Worm (Caenorhabditis elegans) whole organism, dauer: Measurements from ENCODE around the gene metr-1.

Source experiments
- unc-62 ChIP-seq: sonication (generic microtip); optimal IDR thresholded peaks from 2 replicates; lab custom pipeline; 2017; ENCODE audit warnings: missing biosample characterization, missing genetic modification reagents, missing genetic modification characterization

The metr-1 gene

ce11 chrII:10948236-10949025 is 22.1 kb downstream of the metr-1 start:
- no peak for TF ChIP-seq unc-62 (GFP tag; lab: Kevin White, UChicago)

- no peak for TF ChIP-seq unc-62 (GFP tag; lab: Kevin White, UChicago)
Measured at ce11 chrII:10949383-10949782, 23.0 kb downstream of the metr-1 start.

ce11 chrII:10950107-10950679 is 23.8 kb downstream of the metr-1 start, which contains the start of gene gst-5:
gst-5 (plus strand) TSS chrII:10950352.
- no peak for TF ChIP-seq unc-62 (GFP tag; lab: Kevin White, UChicago)

DNA sequence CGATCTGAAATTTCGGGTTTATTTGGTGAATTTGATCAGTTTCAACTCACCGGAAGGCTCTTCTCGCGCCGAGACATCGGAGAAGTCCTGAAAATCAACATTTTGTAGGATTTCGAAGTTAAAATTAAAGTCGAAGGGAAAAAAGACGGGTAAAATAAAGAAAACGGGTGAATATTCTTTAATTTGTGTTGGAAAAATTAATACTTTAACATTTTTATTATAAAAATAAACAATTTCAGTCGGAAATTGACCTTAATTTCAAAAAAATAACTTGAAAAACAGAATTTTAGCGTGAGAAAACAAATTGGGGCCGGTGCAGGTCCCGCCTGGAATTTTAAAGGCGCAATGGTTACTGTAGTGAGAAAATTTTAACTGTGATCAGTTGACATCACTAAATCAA is 26.7 kb downstream of the metr-1 start, which contains the start of gene nos-1:
nos-1 (minus strand) TSS at position 101 of the 400 bp plus-strand sequence.
- TF ChIP-seq unc-62 (GFP tag; lab: Kevin White, UChicago) = no peak

ce11 chrII:10955114-10955513 is 28.8 kb downstream of the metr-1 start:
- no peak for TF ChIP-seq unc-62 (GFP tag; lab: Kevin White, UChicago)

DNA sequence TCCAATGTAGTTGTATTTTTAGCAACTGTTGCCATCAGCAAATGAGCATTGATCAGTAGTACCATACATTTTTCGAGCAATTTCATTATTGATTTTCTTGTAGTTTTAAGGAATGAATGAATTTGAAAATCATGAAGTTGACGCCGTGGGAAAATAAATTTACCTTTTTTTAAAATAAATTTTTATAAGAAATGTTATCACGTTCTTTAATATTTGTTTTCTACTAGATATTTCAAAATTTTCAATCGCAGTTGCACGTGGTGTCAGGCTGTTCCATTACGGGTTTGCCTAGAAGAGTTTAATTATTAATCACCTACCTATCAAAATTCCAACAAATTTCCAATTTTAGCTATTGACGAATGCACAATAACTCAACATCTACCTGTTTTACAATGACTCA is 30.4 kb downstream of the metr-1 start, which contains the start of gene R03D7.8:
R03D7.8 (minus strand) TSS at position 101 of the 400 bp plus-strand sequence.
- TF ChIP-seq unc-62 (GFP tag; lab: Kevin White, UChicago) = no peak

DNA sequence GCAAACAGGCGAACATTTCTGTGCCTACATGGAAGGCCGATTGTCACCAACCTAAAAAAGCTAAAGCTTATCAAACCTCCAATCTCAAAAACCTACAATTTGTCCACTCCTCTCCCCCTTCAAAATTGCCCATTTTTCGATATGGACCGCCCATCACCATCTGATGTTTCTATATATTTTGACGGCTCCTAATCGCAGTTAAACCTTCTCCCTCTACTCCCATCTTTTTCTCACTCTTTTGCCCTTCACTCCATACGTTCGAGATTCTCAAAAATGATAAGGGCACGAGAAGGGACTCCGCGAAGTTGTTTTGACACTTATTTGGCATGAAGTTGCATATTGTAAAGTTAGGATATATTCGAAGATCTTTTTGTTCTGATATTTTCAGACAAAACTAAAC is 32.8 kb downstream of the metr-1 start:
- no peak for TF ChIP-seq unc-62 (GFP tag; lab: Kevin White, UChicago)

DNA sequence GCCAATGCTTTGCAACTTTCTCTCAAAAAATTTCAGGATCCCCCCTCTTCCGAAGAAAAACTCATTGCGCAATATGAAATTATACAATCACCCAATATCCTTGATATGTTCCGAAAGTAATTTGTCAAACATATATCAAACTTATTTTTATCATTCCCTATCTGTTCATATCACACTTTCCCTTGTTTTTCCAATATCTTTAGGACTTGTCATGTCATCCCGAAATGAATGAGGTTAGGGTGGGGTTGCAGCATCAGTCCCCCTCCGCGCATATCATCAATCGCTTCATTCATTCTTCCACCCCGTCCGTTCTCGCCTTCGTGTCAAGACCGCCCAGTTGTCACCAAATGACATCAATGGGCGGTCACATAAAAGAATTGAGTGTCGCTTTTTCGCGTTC is 33.3 kb downstream of the metr-1 start:
- TF ChIP-seq unc-62 (GFP tag; lab: Kevin White, UChicago) = no peak

DNA sequence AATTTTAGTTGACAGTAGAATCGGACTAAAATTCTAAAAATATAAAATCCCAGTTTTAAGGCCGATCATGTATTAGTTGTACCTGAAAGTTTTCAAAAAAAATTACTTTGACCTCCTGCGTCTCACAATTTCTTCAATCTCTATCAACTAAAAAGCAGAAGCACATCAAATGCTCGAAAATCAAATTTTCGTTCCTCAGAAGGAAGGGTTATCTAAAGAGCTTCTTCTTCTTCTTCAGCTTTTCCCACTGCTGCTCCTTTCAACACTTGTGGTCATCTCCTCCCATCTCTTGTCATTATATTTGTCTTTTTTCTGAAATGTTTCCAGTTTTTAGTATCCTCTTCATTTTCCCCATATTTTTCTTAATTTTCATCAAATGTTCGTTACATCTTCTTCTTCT is 38.4 kb downstream of the metr-1 start:
- TF ChIP-seq unc-62 (GFP tag; lab: Kevin White, UChicago) = no peak

ce11 chrII:10970625-10971024 is 44.3 kb downstream of the metr-1 start:
- TF ChIP-seq unc-62 (GFP tag; lab: Kevin White, UChicago) = no peak

- no peak for TF ChIP-seq unc-62 (GFP tag; lab: Kevin White, UChicago)
Measured at ce11 chrII:10971677-10972076, 45.3 kb downstream of the metr-1 start.

DNA sequence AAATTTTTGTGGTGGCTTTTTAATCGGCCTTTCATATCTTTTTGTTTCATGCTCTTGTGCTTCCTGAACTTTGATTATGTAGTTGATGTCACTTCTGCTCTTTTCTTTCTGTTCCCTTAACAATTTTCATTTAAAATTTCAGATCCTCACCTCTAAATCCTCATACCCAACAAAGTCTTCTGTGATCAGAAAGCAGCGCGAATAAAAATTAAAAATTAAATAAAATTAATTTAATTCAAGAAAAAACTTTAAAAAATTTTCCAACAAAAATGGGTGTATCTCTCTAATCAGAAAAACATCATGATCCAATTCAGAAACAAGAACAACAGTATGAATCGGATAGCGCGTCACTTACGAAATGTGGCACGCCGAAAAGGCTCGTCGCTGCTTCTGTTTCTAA is 48.9 kb downstream of the metr-1 start, which contains the start of gene ptp-3:
ptp-3 (plus strand) TSS at position 301 of the 400 bp plus-strand sequence.
- TF ChIP-seq unc-62 (GFP tag; lab: Kevin White, UChicago) = no peak
